Fruit fly (Drosophila melanogaster): ENCODE measurements around the gene Itpr.

Itpr gene

DNA sequence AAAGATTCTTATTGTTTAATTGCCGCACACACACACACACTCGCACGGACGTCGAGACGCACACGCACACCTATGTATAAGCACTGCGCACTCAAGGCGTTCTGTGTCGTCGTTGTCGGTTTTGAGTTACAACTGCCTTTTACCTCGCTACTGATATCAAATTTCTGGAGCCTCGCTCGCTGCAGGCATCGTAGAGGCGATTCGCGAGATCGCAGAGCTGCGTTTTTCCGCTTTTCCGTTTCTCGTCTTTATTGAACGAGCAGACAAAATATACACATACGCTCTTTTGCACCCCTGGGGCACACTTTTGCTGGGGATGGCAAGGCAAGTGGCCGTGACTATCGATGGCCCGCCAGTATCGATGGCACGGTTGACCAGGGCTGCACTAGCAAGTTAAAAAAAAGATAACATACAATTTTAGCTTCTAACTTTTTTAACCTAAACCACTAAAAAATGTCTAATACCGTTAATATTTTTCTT is 30.6 kb downstream of the Itpr start, which contains the start of gene CG2519 (continued):
- TF ChIP-seq CG32772 (GFP tag; IDR thresholded peaks at IDR 0.05) (no peak; the same call in 1 of the 2 replicates), Jarid2 (GFP tag; optimal IDR thresholded peaks at IDR 0.05) (no peak), chm (GFP tag; IDR thresholded peaks at IDR 0.05) (no peak; the same call in 1 of the 2 replicates), Ets97D (GFP tag; optimal IDR thresholded peaks at IDR 0.05) (peak; percentile 77), Six4 (GFP tag; optimal IDR thresholded peaks at IDR 0.05) (peak; percentile 51), tna (GFP tag; IDR thresholded peaks at IDR 0.05; ENCODE audit: partially characterized antibody) (peak; percentile 90), HmgD (GFP tag; optimal IDR thresholded peaks at IDR 0.05) (peak; percentile 78), br (optimal IDR thresholded peaks at IDR 0.05) (no peak), vfl (GFP tag; optimal IDR thresholded peaks at IDR 0.05) (peak; percentile 60), CG8478 (optimal IDR thresholded peaks at IDR 0.05) (peak; percentile 86), CG14050 (GFP tag; IDR thresholded peaks at IDR 0.05) (peak; percentile 14; the same call in 1 of the 3 replicates), Drgx (GFP tag; IDR thresholded peaks at IDR 0.05) (peak; percentile 4; the same call in 1 of the 2 replicates), CG10543 (GFP tag; optimal IDR thresholded peaks at IDR 0.05) (peak; percentile 61), CG12299 (tag; optimal IDR thresholded peaks at IDR 0.05) (peak; percentile 14), sc (optimal IDR thresholded peaks at IDR 0.05) (no peak), sc (GFP tag; optimal IDR thresholded peaks at IDR 0.05) (no peak), Asciz (GFP tag; optimal IDR thresholded peaks at IDR 0.05) (no peak), CG16815 (GFP tag; optimal IDR thresholded peaks at IDR 0.05) (no peak), usp (GFP tag; optimal IDR thresholded peaks at IDR 0.05) (no peak), Abd-B (GFP tag; optimal IDR thresholded peaks at IDR 0.05) (no peak), btn (GFP tag; optimal IDR thresholded peaks at IDR 0.05) (no peak), Hmr (GFP tag; optimal IDR thresholded peaks at IDR 0.05) (no peak), CG11085 (GFP tag; IDR thresholded peaks at IDR 0.05) (peak; percentile 59; the same call in 1 of the 2 replicates), ci (GFP tag; IDR thresholded peaks at IDR 0.05) (peak; percentile 66), Taf1 (GFP tag; IDR thresholded peaks at IDR 0.05) (no peak), CG11723 (GFP tag; optimal IDR thresholded peaks at IDR 0.05) (no peak), Doc2 (GFP tag; IDR thresholded peaks at IDR 0.05) (no peak), CG31441 (GFP tag; IDR thresholded peaks at IDR 0.05) (no peak), crol (GFP tag; IDR thresholded peaks at IDR 0.05) (no peak), tin (GFP tag; optimal IDR thresholded peaks at IDR 0.05) (peak; percentile 61), Sry-δ (GFP tag; optimal IDR thresholded peaks at IDR 0.05) (peak; percentile 97), phol (tag; optimal IDR thresholded peaks at IDR 0.05) (peak; percentile 65), CG4730 (GFP tag; IDR thresholded peaks at IDR 0.05) (no peak; the same call in 1 of the 2 replicates), CG4360 (GFP tag; IDR thresholded peaks at IDR 0.05) (no peak), unpg (GFP tag; optimal IDR thresholded peaks at IDR 0.05) (no peak), CG16779 (GFP tag; IDR thresholded peaks at IDR 0.05) (no peak), bab2 (GFP tag; optimal IDR thresholded peaks at IDR 0.05) (peak; percentile 55), fd96Cb (tag; optimal IDR thresholded peaks at IDR 0.05) (no peak), bsh (GFP tag; optimal IDR thresholded peaks at IDR 0.05) (no peak), CoRest (tag; optimal IDR thresholded peaks at IDR 0.05) (no peak), fu2 (GFP tag; optimal IDR thresholded peaks at IDR 0.05) (peak; percentile 67), Vsx1 (GFP tag; optimal IDR thresholded peaks at IDR 0.05) (no peak), CG8290 (GFP tag; optimal IDR thresholded peaks at IDR 0.05) (peak; percentile 44), CG8290 (tag; optimal IDR thresholded peaks at IDR 0.05) (no peak), lmd (GFP tag; IDR thresholded peaks at IDR 0.05) (no peak), so (GFP tag; IDR thresholded peaks at IDR 0.05) (peak; percentile 61; the same call in 2 of the 3 replicates), CG11560 (tag; IDR thresholded peaks at IDR 0.05) (0 out of 3 replicates have a peak, but pooled peaks have one; percentile 39), rib (GFP tag; IDR thresholded peaks at IDR 0.05) (peak; percentile 37; the same call in 1 of the 2 replicates), CG17186 (GFP tag; optimal IDR thresholded peaks at IDR 0.05) (peak; percentile 15), CG12769 (tag; optimal IDR thresholded peaks at IDR 0.05) (peak; percentile 42), chn (GFP tag; optimal IDR thresholded peaks at IDR 0.05) (peak; percentile 62), CG7372 (GFP tag; IDR thresholded peaks at IDR 0.05) (peak; percentile 45; the same call in 1 of the 2 replicates), CG32532 (GFP tag; IDR thresholded peaks at IDR 0.05) (peak; percentile 81)
